Worm (Caenorhabditis elegans) whole organism, L1 larva: ENCODE results near the gene dmd-7.

Experiments
- C34B4.2 ChIP-seq: sonication (generic microtip); optimal IDR thresholded peaks from 2 replicates; lab custom pipeline; 2017; ENCODE audit warnings: mild to moderate bottlenecking, missing genetic modification characterization, missing compliant biosample characterization
- F16B12.6 ChIP-seq: fragments of 150-350 bp; optimal IDR thresholded peaks from 2 replicates; lab custom pipeline; 2014; ENCODE audit warnings: missing biosample characterization, missing genetic modification characterization
- Y116A8C.19 ChIP-seq: sonication (generic microtip); optimal IDR thresholded peaks from 2 replicates; lab custom pipeline; 2016; ENCODE audit warnings: missing compliant biosample characterization, missing genetic modification characterization, borderline replicate concordance
- aha-1 ChIP-seq: fragments of 150-350 bp; optimal IDR thresholded peaks from 2 replicates; lab custom pipeline; 2014; ENCODE audit warnings: missing biosample characterization, missing genetic modification characterization
- alr-1 ChIP-seq: fragments of 200-800 bp; sonication (Bioruptor generic); optimal IDR thresholded peaks from 2 replicates; lab custom pipeline; 2018; ENCODE audit warnings: borderline replicate concordance, mild to moderate bottlenecking, missing genetic modification characterization, missing compliant biosample characterization
- aly-2 ChIP-seq: fragments of 150-350 bp; optimal IDR thresholded peaks from 2 replicates; lab custom pipeline; 2014; ENCODE audit warnings: missing biosample characterization, missing genetic modification characterization
- ama-1 ChIP-seq: fragments of 150-350 bp; optimal IDR thresholded peaks from 2 replicates; lab custom pipeline; 2014
- blmp-1 ChIP-seq: fragments of 150-350 bp; optimal IDR thresholded peaks from 2 replicates; lab custom pipeline; 2014; ENCODE audit warnings: missing biosample characterization, missing genetic modification characterization
- ceh-88 ChIP-seq: fragments of 200-800 bp; sonication (Bioruptor generic); IDR thresholded peaks from 2 replicates; pipeline ENCODE4 v1.3.6; 2022; ENCODE audit warnings: missing genetic modification characterization, missing compliant biosample characterization
- dsc-1 ChIP-seq: sonication (generic microtip); optimal IDR thresholded peaks from 2 replicates; lab custom pipeline; 2016; ENCODE audit warnings: mild to moderate bottlenecking, missing genetic modification characterization, missing compliant biosample characterization
- efl-1 ChIP-seq, 4 experiments: fragments of 150-350 bp; optimal IDR thresholded peaks in 3 of 4; peaks in 1 of 4; 1 replicate in 1 of 4; 2 replicates in 3 of 4; lab custom pipeline; 2014; ENCODE audit warnings: missing biosample characterization in 2 of 4, missing genetic modification characterization in 2 of 4, missing genetic modification reagents in 2 of 4
- ets-5 ChIP-seq: fragments of 200-800 bp; sonication (Bioruptor generic); IDR thresholded peaks from 2 replicates; pipeline ENCODE4 v1.3.6; 2022; ENCODE audit warnings: missing genetic modification characterization, missing compliant biosample characterization
- fkh-10 ChIP-seq: sonication (generic microtip); optimal IDR thresholded peaks from 2 replicates; lab custom pipeline; 2017; ENCODE audit warnings: missing biosample characterization, missing genetic modification reagents, missing genetic modification characterization
- fkh-4 ChIP-seq: sonication (generic microtip); optimal IDR thresholded peaks from 2 replicates; lab custom pipeline; 2016; ENCODE audit warnings: missing compliant biosample characterization, missing genetic modification characterization, borderline replicate concordance
- fos-1 ChIP-seq: fragments of 150-350 bp; optimal IDR thresholded peaks from 2 replicates; lab custom pipeline; 2014; ENCODE audit warnings: missing biosample characterization, missing genetic modification characterization
- hlh-17 ChIP-seq: fragments of 200-800 bp; sonication (Bioruptor generic); optimal IDR thresholded peaks from 2 replicates; lab custom pipeline; 2018; ENCODE audit warnings: missing genetic modification characterization, mild to moderate bottlenecking, missing compliant biosample characterization, moderate library complexity, borderline replicate concordance
- hpl-2 ChIP-seq: fragments of 150-350 bp; optimal IDR thresholded peaks from 2 replicates; lab custom pipeline; 2014; ENCODE audit warnings: missing biosample characterization, missing genetic modification reagents, missing genetic modification characterization
- isw-1 ChIP-seq: fragments of 200-800 bp; sonication (Bioruptor generic); IDR thresholded peaks from 2 replicates; pipeline ENCODE4 v1.3.6; 2022; ENCODE audit warnings: missing genetic modification characterization, missing compliant biosample characterization
- jun-1 ChIP-seq: fragments of 150-350 bp; optimal IDR thresholded peaks from 2 replicates; lab custom pipeline; 2014; ENCODE audit warnings: missing biosample characterization, missing genetic modification reagents, missing genetic modification characterization
- lin-13 ChIP-seq: fragments of 150-350 bp; optimal IDR thresholded peaks from 2 replicates; lab custom pipeline; 2014; ENCODE audit warnings: missing biosample characterization, missing genetic modification reagents, missing genetic modification characterization
- lin-35 ChIP-seq, 2 experiments: fragments of 150-350 bp; optimal IDR thresholded peaks; 2 replicates each; lab custom pipeline; 2014; ENCODE audit warnings: missing biosample characterization in 2 of 2, missing genetic modification characterization in 2 of 2, missing genetic modification reagents in 2 of 2
- lin-39 ChIP-seq: fragments of 150-350 bp; optimal IDR thresholded peaks from 2 replicates; lab custom pipeline; 2014; ENCODE audit warnings: missing biosample characterization, missing genetic modification reagents, missing genetic modification characterization
- lir-3 ChIP-seq: sonication (generic microtip); optimal IDR thresholded peaks from 2 replicates; lab custom pipeline; 2016; ENCODE audit warnings: mild to moderate bottlenecking, missing genetic modification characterization, moderate library complexity, missing compliant biosample characterization; ENCODE audit not compliant: poor library complexity
- lsy-2 ChIP-seq, 2 experiments: fragments of 150-350 bp; optimal IDR thresholded peaks; 2 replicates each; lab custom pipeline; 2014; ENCODE audit warnings: missing biosample characterization in 2 of 2, missing genetic modification characterization in 2 of 2
- mdl-1 ChIP-seq, 2 experiments: fragments of 150-350 bp; optimal IDR thresholded peaks; 2 replicates each; lab custom pipeline; 2014 to 2017; ENCODE audit warnings: missing biosample characterization in 2 of 2, missing genetic modification characterization in 2 of 2, inconsistent platforms in 1 of 2
- mef-2 ChIP-seq: fragments of 150-350 bp; optimal IDR thresholded peaks from 2 replicates; lab custom pipeline; 2014; ENCODE audit warnings: missing biosample characterization, missing genetic modification characterization
- nhr-11 ChIP-seq: fragments of 150-350 bp; optimal IDR thresholded peaks from 2 replicates; lab custom pipeline; 2014; ENCODE audit warnings: missing biosample characterization, missing genetic modification characterization
- nhr-19 ChIP-seq: fragments of 200-800 bp; sonication (Bioruptor generic); conservative IDR thresholded peaks from 2 replicates; pipeline ENCODE4 v1.3.6; 2022; ENCODE audit warnings: missing genetic modification characterization, missing compliant biosample characterization
- nhr-237 ChIP-seq: fragments of 150-350 bp; optimal IDR thresholded peaks from 2 replicates; lab custom pipeline; 2014; ENCODE audit warnings: missing biosample characterization, missing genetic modification characterization
- nhr-47 ChIP-seq: sonication (generic microtip); optimal IDR thresholded peaks from 2 replicates; lab custom pipeline; 2016; ENCODE audit warnings: mild to moderate bottlenecking, missing genetic modification characterization, moderate library complexity, missing compliant biosample characterization
- nhr-71 ChIP-seq: sonication (generic microtip); optimal IDR thresholded peaks from 2 replicates; lab custom pipeline; 2016; ENCODE audit warnings: mild to moderate bottlenecking, missing genetic modification characterization, moderate library complexity, missing compliant biosample characterization
- nhr-77 ChIP-seq: fragments of 150-350 bp; optimal IDR thresholded peaks from 2 replicates; lab custom pipeline; 2014; ENCODE audit warnings: missing biosample characterization, missing genetic modification characterization
- nhr-85 ChIP-seq: sonication (generic microtip); peaks from one replicate; lab custom pipeline; 2016; ENCODE audit warnings: missing genetic modification characterization, inconsistent platforms, missing compliant biosample characterization
- nhr-90 ChIP-seq: sonication (generic microtip); optimal IDR thresholded peaks from 2 replicates; lab custom pipeline; 2016; ENCODE audit warnings: mild to moderate bottlenecking, missing genetic modification characterization, missing compliant biosample characterization; ENCODE audit not compliant: poor library complexity
- pag-3 ChIP-seq: sonication (generic microtip); optimal IDR thresholded peaks from 2 replicates; lab custom pipeline; 2017; ENCODE audit warnings: missing genetic modification characterization, mild to moderate bottlenecking, missing compliant biosample characterization, antibody characterized with exemption, borderline replicate concordance; ENCODE audit not compliant: insufficient read depth
- pax-3 ChIP-seq: fragments of 200-800 bp; sonication (Bioruptor generic); optimal IDR thresholded peaks from 2 replicates; lab custom pipeline; 2018; ENCODE audit warnings: mild to moderate bottlenecking, missing genetic modification characterization, moderate library complexity, missing compliant biosample characterization
- rnt-1 ChIP-seq: sonication (generic microtip); optimal IDR thresholded peaks from 2 replicates; lab custom pipeline; 2016; ENCODE audit warnings: mild to moderate bottlenecking, missing genetic modification characterization, moderate library complexity, missing compliant biosample characterization
- skn-1 ChIP-seq: fragments of 150-350 bp; optimal IDR thresholded peaks from 2 replicates; lab custom pipeline; 2014; ENCODE audit warnings: missing biosample characterization, missing genetic modification characterization
- snu-23 ChIP-seq: sonication (generic microtip); optimal IDR thresholded peaks from 2 replicates; lab custom pipeline; 2016; ENCODE audit warnings: missing genetic modification characterization, missing compliant biosample characterization
- sox-4 ChIP-seq: sonication (generic microtip); optimal IDR thresholded peaks from 2 replicates; lab custom pipeline; 2016; ENCODE audit warnings: missing genetic modification characterization, missing compliant biosample characterization
- sup-37 ChIP-seq: fragments of 200-800 bp; sonication (Bioruptor generic); optimal IDR thresholded peaks from 2 replicates; lab custom pipeline; 2018; ENCODE audit warnings: mild to moderate bottlenecking, missing genetic modification characterization, missing compliant biosample characterization
- tbx-2 ChIP-seq: sonication (generic microtip); optimal IDR thresholded peaks from 2 replicates; lab custom pipeline; 2016; ENCODE audit warnings: missing genetic modification characterization, missing compliant biosample characterization
- vab-15 ChIP-seq: sonication (generic microtip); optimal IDR thresholded peaks from 2 replicates; lab custom pipeline; 2017; ENCODE audit warnings: missing genotype, mild to moderate bottlenecking, missing genetic modification characterization, missing compliant biosample characterization
- xbp-1 ChIP-seq: sonication (generic microtip); optimal IDR thresholded peaks from 2 replicates; lab custom pipeline; 2016; ENCODE audit warnings: missing genetic modification characterization, missing compliant biosample characterization

The dmd-7 gene

ce11 chrV:6222171-6222733 is 24.5 kb upstream of the dmd-7 start:
- TF ChIP-seq sup-37 (GFP tag; lab: Kevin White, UChicago) (no peak), nhr-71 (tag; lab: Kevin White, UChicago) (no peak), tbx-2 (no peak), hlh-17 (GFP tag; lab: Kevin White, UChicago) (no peak), lir-3 (tag; lab: Kevin White, UChicago) (no peak), ama-1 (lab: Kevin White, UChicago) (no peak), mdl-1 (tag; optimal IDR thresholded peaks at IDR 0.05; lab: Kevin White, UChicago) (no peak), dsc-1 (tag; lab: Kevin White, UChicago) (no peak), nhr-77 (tag; lab: Kevin White, UChicago) (no peak), efl-1 (optimal IDR thresholded peaks at IDR 0.05; lab: Kevin White, UChicago) (no peak), efl-1 (GFP tag; optimal IDR thresholded peaks at IDR 0.05 in 1 of 2; lab: Kevin White, UChicago) (peak in 1 of 2 experiments; percentile 76), blmp-1 (tag; lab: Kevin White, UChicago) (no peak), rnt-1 (tag; lab: Kevin White, UChicago) (peak; percentile 8), C34B4.2 (tag; lab: Kevin White, UChicago) (no peak)
- TF ChIP-seq, all 84 proteins: peak for 2

DNA sequence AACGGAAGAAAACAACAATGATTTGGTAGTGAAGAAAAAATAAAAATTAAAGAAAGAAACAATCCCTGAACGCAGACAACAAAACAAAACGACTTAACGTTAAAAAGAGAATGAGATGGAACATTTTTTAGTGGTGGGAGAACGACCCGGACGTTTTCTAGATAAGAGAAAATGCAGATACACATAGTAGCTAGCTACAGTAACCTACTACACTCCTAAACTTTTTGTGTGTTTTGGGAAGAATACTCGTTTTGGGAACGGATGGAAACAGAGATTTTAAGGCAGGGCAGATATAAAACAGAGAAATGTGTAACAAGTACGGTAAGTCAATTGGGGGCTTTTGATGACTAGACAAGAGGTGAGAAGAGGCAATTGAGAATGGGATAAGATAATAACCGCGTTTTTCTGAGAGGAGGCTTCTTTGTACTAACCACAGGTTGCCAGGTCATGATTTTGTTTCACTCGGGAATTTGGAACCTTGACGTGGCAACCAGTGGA is 23.9 kb upstream of the dmd-7 start:
- TF ChIP-seq lsy-2 (tag; optimal IDR thresholded peaks at IDR 0.05; lab: Kevin White, UChicago) (peak in 1 of 2 experiments; percentile 34), rnt-1 (tag; lab: Kevin White, UChicago) (no peak), vab-15 (tag; lab: Kevin White, UChicago) (peak; percentile 9), pax-3 (tag; lab: Kevin White, UChicago) (no peak), lin-35 (GFP tag; optimal IDR thresholded peaks at IDR 0.05; lab: Kevin White, UChicago) (peak in 1 of 2 experiments; percentile 0)

DNA sequence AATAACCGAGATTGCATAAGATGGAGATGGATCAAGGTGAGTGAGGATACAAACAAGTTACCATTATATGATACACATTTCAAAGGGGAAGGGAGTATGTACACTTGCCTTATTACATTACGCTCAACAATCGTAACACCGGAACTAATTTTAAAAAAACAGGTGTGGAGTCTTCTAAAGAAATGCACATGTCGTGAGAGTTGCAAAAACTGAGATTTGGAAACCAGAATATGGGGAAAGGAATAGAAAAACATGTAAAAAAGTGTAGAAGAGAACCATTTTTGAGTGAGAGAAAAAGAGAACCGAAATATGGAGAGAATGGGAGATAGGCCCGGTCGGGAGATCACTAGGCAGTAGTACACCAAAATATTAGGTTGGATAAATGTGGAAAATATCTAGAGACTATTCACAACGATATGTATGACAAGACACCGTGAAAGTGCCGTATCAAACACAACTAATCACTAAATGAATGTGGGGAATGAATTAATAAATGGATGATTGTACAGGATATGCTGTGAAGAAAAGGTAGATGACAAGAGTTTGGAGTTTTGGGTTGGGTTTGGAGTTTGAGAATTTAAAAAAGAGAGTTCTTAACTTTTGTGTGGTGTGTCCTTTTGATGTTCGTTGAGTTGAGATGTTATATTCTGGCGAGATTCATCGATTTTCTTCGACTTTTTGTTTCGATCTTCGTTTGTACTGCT is 23.3 kb upstream of the dmd-7 start:
- TF ChIP-seq sox-4 (tag; lab: Kevin White, UChicago) (no peak), nhr-71 (tag; lab: Kevin White, UChicago) (peak; percentile 10), aly-2 (tag; lab: Kevin White, UChicago) (peak; percentile 59), jun-1 (peak; percentile 18), aha-1 (tag; lab: Kevin White, UChicago) (no peak), ets-5 (no peak), nhr-237 (tag; lab: Kevin White, UChicago) (no peak), fkh-4 (tag; lab: Kevin White, UChicago) (no peak), hlh-17 (GFP tag; lab: Kevin White, UChicago) (no peak), isw-1 (no peak), efl-1 (optimal IDR thresholded peaks at IDR 0.05; lab: Kevin White, UChicago) (no peak), efl-1 (GFP tag; optimal IDR thresholded peaks at IDR 0.05 in 1 of 2; lab: Kevin White, UChicago) (peak in 1 of 2 experiments; percentile 85), ama-1 (lab: Kevin White, UChicago) (no peak), nhr-11 (no peak), xbp-1 (tag; lab: Kevin White, UChicago) (no peak), blmp-1 (tag; lab: Kevin White, UChicago) (no peak), ceh-88 (GFP tag; lab: Robert Waterston, UW) (peak; percentile 8; the same call in 1 of the 2 replicates), nhr-47 (peak; percentile 15), nhr-90 (tag; lab: Kevin White, UChicago) (no peak), nhr-19 (GFP tag; lab: Robert Waterston, UW) (0 out of 2 replicates have a peak, but pooled peaks have one; percentile 1), pag-3 (tag; lab: Kevin White, UChicago) (no peak), snu-23 (GFP tag; lab: Kevin White, UChicago) (no peak), F16B12.6 (tag; lab: Kevin White, UChicago) (no peak), Y116A8C.19 (no peak), mdl-1 (tag; optimal IDR thresholded peaks at IDR 0.05; lab: Kevin White, UChicago) (no peak), fos-1 (tag; lab: Kevin White, UChicago) (no peak), alr-1 (no peak), lin-13 (GFP tag; lab: Kevin White, UChicago) (no peak), fkh-10 (GFP tag; lab: Kevin White, UChicago) (no peak), skn-1 (tag; lab: Kevin White, UChicago) (no peak), hpl-2 (GFP tag; lab: Kevin White, UChicago) (no peak), mef-2 (tag; lab: Kevin White, UChicago) (no peak), lin-39 (tag; lab: Kevin White, UChicago) (no peak), lsy-2 (tag; optimal IDR thresholded peaks at IDR 0.05; lab: Kevin White, UChicago) (peak in 1 of 2 experiments; percentile 14), nhr-85 (tag; lab: Kevin White, UChicago) (peak; percentile 76)
